Worm (Caenorhabditis elegans): ENCODE results near the gene poml-4.

- no peak for TF ChIP-seq sem-4 (tag; optimal IDR thresholded peaks at IDR 0.05)
- no peak for TF ChIP-seq ztf-11 (tag; optimal IDR thresholded peaks at IDR 0.05)
- no peak for TF ChIP-seq snpc-4 (tag; optimal IDR thresholded peaks at IDR 0.05)
- no peak for TF ChIP-seq nhr-10 (tag; optimal IDR thresholded peaks at IDR 0.05)
- TF ChIP-seq nhr-11 (tag; optimal IDR thresholded peaks at IDR 0.05): no peak
- TF ChIP-seq fos-1 (tag; optimal IDR thresholded peaks at IDR 0.05): no peak
- no peak for TF ChIP-seq nhr-237 (tag; optimal IDR thresholded peaks at IDR 0.05)
- TF ChIP-seq mdl-1 (tag; optimal IDR thresholded peaks at IDR 0.05): no peak
- no peak for TF ChIP-seq unc-62 (GFP tag; optimal IDR thresholded peaks at IDR 0.05)
Measured at ce11 chrII:1589845-1590244, 49.1 kb downstream of the poml-4 start, which contains the start of gene T07H3.7.

Data from whole organism, L2 larva.